Worm (Caenorhabditis elegans) whole organism, mixed stage, embryonic: ENCODE results near the gene ttm-2.
A peak's percentile ranks its signal among the peaks of the same experiment; 100 is the strongest.

Experiments
- M03D4.4 ChIP-seq: sonication (generic microtip); optimal IDR thresholded peaks from 2 replicates; lab custom pipeline; 2017; ENCODE audit warnings: mild to moderate bottlenecking, missing genetic modification characterization, missing compliant biosample characterization
- bed-3 ChIP-seq: fragments of 200-800 bp; sonication (Bioruptor generic); optimal IDR thresholded peaks from 3 replicates; lab custom pipeline; 2018; ENCODE audit warnings: mild to moderate bottlenecking, missing genetic modification characterization, moderate library complexity, missing compliant biosample characterization
- blmp-1 ChIP-seq: fragments of 150-350 bp; optimal IDR thresholded peaks from 2 replicates; lab custom pipeline; 2014; ENCODE audit warnings: missing biosample characterization, missing genetic modification characterization
- ceh-43 ChIP-seq: fragments of 200-800 bp; sonication (Bioruptor generic); optimal IDR thresholded peaks from 2 replicates; lab custom pipeline; 2018; ENCODE audit warnings: mild to moderate bottlenecking, missing genetic modification characterization, moderate library complexity, missing compliant biosample characterization
- ceh-83 ChIP-seq: fragments of 200-800 bp; sonication (Bioruptor generic); optimal IDR thresholded peaks from 2 replicates; lab custom pipeline; 2018; ENCODE audit warnings: mild to moderate bottlenecking, missing genetic modification characterization, missing compliant biosample characterization
- ces-1 ChIP-seq: fragments of 150-350 bp; optimal IDR thresholded peaks from 2 replicates; lab custom pipeline; 2014; ENCODE audit warnings: missing biosample characterization, missing genetic modification reagents, missing genetic modification characterization
- cnd-1 ChIP-seq: fragments of 200-800 bp; sonication (Bioruptor generic); optimal IDR thresholded peaks from 2 replicates; lab custom pipeline; 2018; ENCODE audit warnings: mild to moderate bottlenecking, missing genetic modification characterization, missing compliant biosample characterization
- drap-1 ChIP-seq: fragments of 200-800 bp; sonication (Bioruptor generic); optimal IDR thresholded peaks from 3 replicates; lab custom pipeline; 2018; ENCODE audit warnings: mild to moderate bottlenecking, missing genetic modification characterization, missing compliant biosample characterization
- elt-3 ChIP-seq: fragments of 150-350 bp; optimal IDR thresholded peaks from 2 replicates; lab custom pipeline; 2014; ENCODE audit warnings: missing biosample characterization, missing genetic modification characterization
- flh-1 ChIP-seq: fragments of 200-800 bp; sonication (Bioruptor generic); optimal IDR thresholded peaks from 2 replicates; lab custom pipeline; 2018; ENCODE audit warnings: mild to moderate bottlenecking, missing genetic modification characterization, moderate library complexity, missing compliant biosample characterization
- ham-2 ChIP-seq: fragments of 200-800 bp; sonication (Bioruptor generic); optimal IDR thresholded peaks from 2 replicates; lab custom pipeline; 2018; ENCODE audit warnings: mild to moderate bottlenecking, missing genetic modification characterization, missing compliant biosample characterization
- hlh-1 ChIP-seq: fragments of 150-350 bp; optimal IDR thresholded peaks from 2 replicates; lab custom pipeline; 2014; ENCODE audit warnings: missing biosample characterization, missing genetic modification reagents, missing genetic modification characterization
- lin-13 ChIP-seq: fragments of 150-350 bp; optimal IDR thresholded peaks from 2 replicates; lab custom pipeline; 2014; ENCODE audit warnings: missing biosample characterization, missing genetic modification characterization
- lin-32 ChIP-seq: fragments of 200-800 bp; sonication (Bioruptor generic); optimal IDR thresholded peaks from 2 replicates; lab custom pipeline; 2018; ENCODE audit warnings: mild to moderate bottlenecking, missing genetic modification characterization, missing compliant biosample characterization
- lsy-2 ChIP-seq: fragments of 150-350 bp; optimal IDR thresholded peaks from 2 replicates; lab custom pipeline; 2014; ENCODE audit warnings: missing biosample characterization, missing genetic modification characterization
- mab-5 ChIP-seq: fragments of 150-350 bp; optimal IDR thresholded peaks from 2 replicates; lab custom pipeline; 2014; ENCODE audit warnings: missing biosample characterization, missing genetic modification characterization
- mep-1 ChIP-seq: fragments of 150-350 bp; optimal IDR thresholded peaks from 2 replicates; lab custom pipeline; 2017; ENCODE audit warnings: missing biosample characterization, missing genetic modification reagents, missing genetic modification characterization, inconsistent platforms
- mls-2 ChIP-seq: sonication (generic microtip); optimal IDR thresholded peaks from 2 replicates; lab custom pipeline; 2016; ENCODE audit warnings: mild to moderate bottlenecking, missing genetic modification characterization, moderate library complexity, missing compliant biosample characterization
- nhr-12 ChIP-seq: fragments of 150-350 bp; optimal IDR thresholded peaks from 2 replicates; lab custom pipeline; 2014; ENCODE audit warnings: missing biosample characterization, missing genetic modification characterization
- nhr-2 ChIP-seq: fragments of 150-350 bp; optimal IDR thresholded peaks from 2 replicates; lab custom pipeline; 2014; ENCODE audit warnings: missing biosample characterization, missing genetic modification characterization
- nhr-237 ChIP-seq: fragments of 150-350 bp; optimal IDR thresholded peaks from 2 replicates; lab custom pipeline; 2014; ENCODE audit warnings: missing biosample characterization, missing genetic modification characterization
- nhr-28 ChIP-seq: fragments of 150-350 bp; optimal IDR thresholded peaks from 2 replicates; lab custom pipeline; 2014; ENCODE audit warnings: missing biosample characterization, missing genetic modification characterization
- nhr-76 ChIP-seq: sonication (generic microtip); optimal IDR thresholded peaks from 2 replicates; lab custom pipeline; 2017; ENCODE audit warnings: missing biosample characterization, missing genetic modification characterization
- pha-4 ChIP-seq: fragments of 150-350 bp; optimal IDR thresholded peaks from 2 replicates; lab custom pipeline; 2018; ENCODE audit warnings: missing biosample characterization, missing genetic modification reagents, missing genetic modification characterization
- sem-2 ChIP-seq: fragments of 200-800 bp; sonication (Bioruptor generic); optimal IDR thresholded peaks from 2 replicates; lab custom pipeline; 2018; ENCODE audit warnings: mild to moderate bottlenecking, missing genetic modification characterization, missing compliant biosample characterization
- snpc-4 ChIP-seq: fragments of 150-350 bp; optimal IDR thresholded peaks from 2 replicates; lab custom pipeline; 2014; ENCODE audit warnings: missing biosample characterization, missing genetic modification characterization
- sptf-1 ChIP-seq: sonication (generic microtip); optimal IDR thresholded peaks from 2 replicates; lab custom pipeline; 2017; ENCODE audit warnings: mild to moderate bottlenecking, missing genetic modification characterization, moderate library complexity, missing compliant biosample characterization
- tbx-8 ChIP-seq: fragments of 200-800 bp; sonication (Bioruptor generic); optimal IDR thresholded peaks from 2 replicates; lab custom pipeline; 2018; ENCODE audit warnings: mild to moderate bottlenecking, missing genetic modification characterization, moderate library complexity, missing compliant biosample characterization
- unc-120 ChIP-seq: sonication (generic microtip); optimal IDR thresholded peaks from 2 replicates; lab custom pipeline; 2017; ENCODE audit warnings: missing genetic modification characterization, missing compliant biosample characterization; ENCODE audit not compliant: poor library complexity, severe bottlenecking
- unc-39 ChIP-seq: fragments of 150-350 bp; optimal IDR thresholded peaks from 2 replicates; lab custom pipeline; 2014; ENCODE audit warnings: missing biosample characterization, missing genetic modification characterization
- unc-62 ChIP-seq: fragments of 150-350 bp; optimal IDR thresholded peaks from 2 replicates; lab custom pipeline; 2014; ENCODE audit warnings: missing biosample characterization, missing genetic modification reagents, missing genetic modification characterization
- zip-8 ChIP-seq: fragments of 150-350 bp; optimal IDR thresholded peaks from 2 replicates; lab custom pipeline; 2014; ENCODE audit warnings: missing biosample characterization, missing genetic modification characterization
- ztf-11 ChIP-seq: fragments of 150-350 bp; optimal IDR thresholded peaks from 2 replicates; lab custom pipeline; 2014; ENCODE audit warnings: missing biosample characterization, missing genetic modification characterization

Gene ttm-2

ce11 chrII:4802917-4803316 is 36.7 kb upstream of the ttm-2 start:
- TF ChIP-seq pha-4 (tag; lab: Kevin White, UChicago), result no peak

ce11 chrII:4800524-4800923 is 34.3 kb upstream of the ttm-2 start:
- TF ChIP-seq nhr-237 (no peak), sem-2 (GFP tag; lab: Kevin White, UChicago) (no peak), nhr-28 (tag; lab: Kevin White, UChicago) (no peak), tbx-8 (no peak), flh-1 (GFP tag; lab: Kevin White, UChicago) (no peak), ham-2 (GFP tag; lab: Kevin White, UChicago) (no peak), blmp-1 (tag; lab: Kevin White, UChicago) (no peak), nhr-12 (tag; lab: Kevin White, UChicago) (no peak), ceh-83 (GFP tag; lab: Kevin White, UChicago) (no peak), ztf-11 (tag; lab: Kevin White, UChicago) (no peak), mls-2 (no peak), unc-120 (tag; lab: Kevin White, UChicago) (no peak), ces-1 (no peak), mab-5 (tag; lab: Kevin White, UChicago) (no peak)

- TF ChIP-seq M03D4.4 (no peak), elt-3 (tag; lab: Kevin White, UChicago) (no peak), unc-62 (GFP tag; lab: Kevin White, UChicago) (no peak), unc-39 (tag; lab: Kevin White, UChicago) (no peak), mab-5 (tag; lab: Kevin White, UChicago) (no peak), unc-120 (tag; lab: Kevin White, UChicago) (no peak), lin-32 (GFP tag; lab: Kevin White, UChicago) (no peak), bed-3 (GFP tag; lab: Kevin White, UChicago) (no peak), nhr-237 (no peak), drap-1 (GFP tag; lab: Kevin White, UChicago) (no peak)
These were observed 30.9 kb upstream of the ttm-2 start, which contains the start of gene C33F10.14 for ce11 chrII:4797071-4797470. Gene C33F10.14, plus strand, starts transcription at chrII:4797371.

- TF ChIP-seq mep-1 (tag; lab: Kevin White, UChicago) (no peak), nhr-76 (tag; lab: Kevin White, UChicago) (no peak), mls-2 (no peak), nhr-237 (no peak), unc-39 (tag; lab: Kevin White, UChicago) (no peak), mab-5 (tag; lab: Kevin White, UChicago) (no peak), unc-120 (tag; lab: Kevin White, UChicago) (no peak), ceh-83 (GFP tag; lab: Kevin White, UChicago) (no peak), tbx-8 (no peak), hlh-1 (no peak), ceh-43 (GFP tag; lab: Kevin White, UChicago) (no peak), nhr-28 (tag; lab: Kevin White, UChicago) (no peak)
- TF ChIP-seq, all 35 proteins: peak for 0
These were observed 29.3 kb upstream of the ttm-2 start, which contains the start of gene C33F10.4 for ce11 chrII:4795461-4795860. Gene C33F10.4, plus strand, starts transcription at chrII:4795761.

ce11 chrII:4793320-4793719 is 27.1 kb upstream of the ttm-2 start:
- TF ChIP-seq pha-4 (tag; lab: Kevin White, UChicago) (no peak), lin-32 (GFP tag; lab: Kevin White, UChicago) (no peak), snpc-4 (tag; lab: Kevin White, UChicago) (no peak), zip-8 (tag; lab: Kevin White, UChicago) (no peak), nhr-2 (tag; lab: Kevin White, UChicago) (no peak), unc-39 (tag; lab: Kevin White, UChicago) (no peak), mls-2 (no peak)

ce11 chrII:4791272-4791671 is 25.1 kb upstream of the ttm-2 start, which contains the start of gene F26G1.1:
Gene F26G1.1, plus strand, starts transcription at chrII:4791618.
- TF ChIP-seq sptf-1 (tag; lab: Kevin White, UChicago), result peak; percentile 48
- no peak for TF ChIP-seq nhr-237
- no peak for TF ChIP-seq flh-1 (GFP tag; lab: Kevin White, UChicago)
- TF ChIP-seq ceh-83 (GFP tag; lab: Kevin White, UChicago), result peak; percentile 64
- peak; percentile 46 for TF ChIP-seq lsy-2 (tag; lab: Kevin White, UChicago)
- TF ChIP-seq unc-120 (tag; lab: Kevin White, UChicago), result peak; percentile 20
- peak; percentile 1 for TF ChIP-seq lin-13
- peak; percentile 21 for TF ChIP-seq cnd-1 (tag; lab: Kevin White, UChicago)
- TF ChIP-seq nhr-76 (tag; lab: Kevin White, UChicago), result no peak
